Worm (Caenorhabditis elegans) whole organism, late embryonic: ENCODE data around the gene ZK1320.13.

Source experiments
- K02D7.2 ChIP-seq: sonication (generic microtip); optimal IDR thresholded peaks from 2 replicates; lab custom pipeline; 2017; ENCODE audit warnings: mild to moderate bottlenecking, missing genetic modification characterization, missing compliant biosample characterization
- ceh-30 ChIP-seq: fragments of 150-350 bp; optimal IDR thresholded peaks from 2 replicates; lab custom pipeline; 2014; ENCODE audit warnings: missing biosample characterization, missing genetic modification characterization
- ceh-34 ChIP-seq: sonication (generic microtip); optimal IDR thresholded peaks from 2 replicates; lab custom pipeline; 2016; ENCODE audit warnings: mild to moderate bottlenecking, missing genetic modification characterization, missing compliant biosample characterization
- ceh-6 ChIP-seq: fragments of 200-800 bp; sonication (Bioruptor generic); optimal IDR thresholded peaks from 2 replicates; lab custom pipeline; 2018; ENCODE audit warnings: mild to moderate bottlenecking, missing genetic modification characterization, missing compliant biosample characterization
- elt-2 ChIP-seq: sonication (generic microtip); optimal IDR thresholded peaks from 2 replicates; lab custom pipeline; 2016; ENCODE audit warnings: missing genetic modification reagents, missing genetic modification characterization, missing compliant biosample characterization
- lin-11 ChIP-seq: fragments of 200-800 bp; sonication (Bioruptor generic); optimal IDR thresholded peaks from 2 replicates; lab custom pipeline; 2018; ENCODE audit warnings: mild to moderate bottlenecking, missing genetic modification characterization, missing compliant biosample characterization
- pag-3 ChIP-seq: sonication (generic microtip); optimal IDR thresholded peaks from 2 replicates; lab custom pipeline; 2016; ENCODE audit warnings: missing compliant biosample characterization, missing genetic modification characterization, borderline replicate concordance
- pqm-1 ChIP-seq: sonication (generic microtip); optimal IDR thresholded peaks from 2 replicates; lab custom pipeline; 2016; ENCODE audit warnings: missing genetic modification characterization, missing compliant biosample characterization
- ref-2 ChIP-seq: sonication (generic microtip); optimal IDR thresholded peaks from 2 replicates; lab custom pipeline; 2016; ENCODE audit warnings: missing genetic modification characterization, missing compliant biosample characterization

- TF ChIP-seq ceh-34 (tag; lab: Kevin White, UChicago) (no peak), ref-2 (tag; lab: Kevin White, UChicago) (no peak), pag-3 (tag; lab: Kevin White, UChicago) (no peak), K02D7.2 (no peak), pqm-1 (no peak), lin-11 (tag; lab: Kevin White, UChicago) (no peak), elt-2 (tag; lab: Kevin White, UChicago) (no peak), ceh-6 (GFP tag; lab: Kevin White, UChicago) (no peak), ceh-30 (tag; lab: Kevin White, UChicago) (no peak)
Observed at ce11 chrII:9636300-9636699, 44.3 kb upstream of the ZK1320.13 start, which contains the start of gene ZK1307.7.
